Worm (Caenorhabditis elegans): ENCODE data around the gene R08D7.5.

DNA sequence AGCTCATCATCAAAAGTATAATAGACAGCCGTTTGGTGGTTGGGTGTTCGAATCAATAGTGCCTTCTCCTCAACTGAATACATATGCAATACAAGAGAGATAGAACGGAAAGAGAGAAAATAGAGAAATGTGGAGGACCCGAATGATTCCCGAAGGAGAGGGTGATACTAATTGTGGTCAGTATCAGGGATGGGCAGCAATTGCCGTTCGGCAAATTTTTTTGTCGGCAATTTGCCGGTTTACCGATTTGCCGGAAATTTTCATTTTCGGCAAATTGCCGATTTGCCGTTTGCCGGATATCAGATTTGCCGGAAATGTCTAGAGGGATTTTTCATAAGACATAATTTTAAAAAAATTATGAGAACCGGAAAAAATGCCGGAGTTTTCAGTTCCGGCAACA lies 38.4 kb downstream of the R08D7.5 start, which contains the start of gene F59B2.9:
- no peak for TF ChIP-seq him-1 (tag; optimal IDR thresholded peaks at IDR 0.05)
- no peak for TF ChIP-seq dao-5 (tag; optimal IDR thresholded peaks at IDR 0.05)

Data from whole organism, L4/young adult.